Worm (Caenorhabditis elegans) whole organism, L1 larva: ENCODE measurements around the gene nlp-48.

Experiments used
- C04F5.9 ChIP-seq: sonication (generic microtip); optimal IDR thresholded peaks from 2 replicates; lab custom pipeline; 2016; ENCODE audit warnings: missing genetic modification characterization, missing compliant biosample characterization
- C16A3.4 ChIP-seq: fragments of 150-350 bp; optimal IDR thresholded peaks from 2 replicates; lab custom pipeline; 2014; ENCODE audit warnings: missing biosample characterization, missing genetic modification characterization
- F16B12.6 ChIP-seq: fragments of 150-350 bp; optimal IDR thresholded peaks from 2 replicates; lab custom pipeline; 2014; ENCODE audit warnings: missing biosample characterization, missing genetic modification characterization
- aha-1 ChIP-seq: fragments of 150-350 bp; optimal IDR thresholded peaks from 2 replicates; lab custom pipeline; 2014; ENCODE audit warnings: missing biosample characterization, missing genetic modification characterization
- aly-2 ChIP-seq: fragments of 150-350 bp; optimal IDR thresholded peaks from 2 replicates; lab custom pipeline; 2014; ENCODE audit warnings: missing biosample characterization, missing genetic modification characterization
- blmp-1 ChIP-seq: fragments of 150-350 bp; optimal IDR thresholded peaks from 2 replicates; lab custom pipeline; 2014; ENCODE audit warnings: missing biosample characterization, missing genetic modification characterization
- ceh-8 ChIP-seq: fragments of 200-800 bp; sonication (Bioruptor generic); optimal IDR thresholded peaks from 2 replicates; lab custom pipeline; 2018; ENCODE audit warnings: mild to moderate bottlenecking, missing genetic modification characterization, moderate library complexity, missing compliant biosample characterization
- ceh-82 ChIP-seq, 3 experiments: fragments of 150-350 bp in 1 of 3; sonication (generic microtip) in 2 of 3; optimal IDR thresholded peaks; 2 replicates each; lab custom pipeline; 2014 to 2017; ENCODE audit warnings: missing biosample characterization in 3 of 3, missing genetic modification characterization in 3 of 3
- ceh-90 ChIP-seq: sonication (generic microtip); optimal IDR thresholded peaks from 2 replicates; lab custom pipeline; 2016; ENCODE audit warnings: missing genetic modification characterization, missing compliant biosample characterization
- ces-1 ChIP-seq: fragments of 150-350 bp; optimal IDR thresholded peaks from 2 replicates; lab custom pipeline; 2014; ENCODE audit warnings: missing biosample characterization, missing genetic modification reagents, missing genetic modification characterization
- dpl-1 ChIP-seq, 3 experiments: fragments of 150-350 bp in 2 of 3; sonication (generic microtip) in 1 of 3; optimal IDR thresholded peaks; 2 replicates each; lab custom pipeline; 2014 to 2017; ENCODE audit warnings: missing biosample characterization in 3 of 3, missing genetic modification characterization in 3 of 3, missing genetic modification reagents in 3 of 3
- dsc-1 ChIP-seq: sonication (generic microtip); optimal IDR thresholded peaks from 2 replicates; lab custom pipeline; 2016; ENCODE audit warnings: mild to moderate bottlenecking, missing genetic modification characterization, missing compliant biosample characterization
- efl-1 ChIP-seq, 4 experiments: fragments of 150-350 bp; optimal IDR thresholded peaks in 3 of 4; peaks in 1 of 4; 1 replicate in 1 of 4; 2 replicates in 3 of 4; lab custom pipeline; 2014; ENCODE audit warnings: missing biosample characterization in 2 of 4, missing genetic modification characterization in 2 of 4, missing genetic modification reagents in 2 of 4
- elt-2 ChIP-seq: sonication (generic microtip); optimal IDR thresholded peaks from 2 replicates; lab custom pipeline; 2016; ENCODE audit warnings: missing genetic modification characterization, mild to moderate bottlenecking, inconsistent platforms, missing compliant biosample characterization, missing genetic modification reagents
- ets-5 ChIP-seq: fragments of 200-800 bp; sonication (Bioruptor generic); IDR thresholded peaks from 2 replicates; pipeline ENCODE4 v1.3.6; 2022; ENCODE audit warnings: missing genetic modification characterization, missing compliant biosample characterization
- fos-1 ChIP-seq: fragments of 150-350 bp; optimal IDR thresholded peaks from 2 replicates; lab custom pipeline; 2014; ENCODE audit warnings: missing biosample characterization, missing genetic modification characterization
- grh-1 ChIP-seq: fragments of 200-800 bp; sonication (Bioruptor generic); IDR thresholded peaks from 2 replicates; pipeline ENCODE4 v1.3.6; 2022; ENCODE audit warnings: missing genetic modification reagents, missing genetic modification characterization, missing compliant biosample characterization
- hlh-4 ChIP-seq: sonication (generic microtip); optimal IDR thresholded peaks from 2 replicates; lab custom pipeline; 2016; ENCODE audit warnings: mild to moderate bottlenecking, missing genetic modification characterization, missing compliant biosample characterization
- irx-1 ChIP-seq: sonication (generic microtip); optimal IDR thresholded peaks from 2 replicates; lab custom pipeline; 2016; ENCODE audit warnings: missing genetic modification characterization, missing compliant biosample characterization
- isw-1 ChIP-seq: fragments of 200-800 bp; sonication (Bioruptor generic); IDR thresholded peaks from 2 replicates; pipeline ENCODE4 v1.3.6; 2022; ENCODE audit warnings: missing genetic modification characterization, missing compliant biosample characterization
- jun-1 ChIP-seq: fragments of 150-350 bp; optimal IDR thresholded peaks from 2 replicates; lab custom pipeline; 2014; ENCODE audit warnings: missing biosample characterization, missing genetic modification reagents, missing genetic modification characterization
- lin-13 ChIP-seq: fragments of 150-350 bp; optimal IDR thresholded peaks from 2 replicates; lab custom pipeline; 2014; ENCODE audit warnings: missing biosample characterization, missing genetic modification reagents, missing genetic modification characterization
- lin-15B ChIP-seq: fragments of 150-350 bp; sonication (generic microtip); optimal IDR thresholded peaks from 3 replicates; lab custom pipeline; 2014; ENCODE audit warnings: missing biosample characterization, missing genetic modification characterization
- lin-35 ChIP-seq, 2 experiments: fragments of 150-350 bp; optimal IDR thresholded peaks; 2 replicates each; lab custom pipeline; 2014; ENCODE audit warnings: missing biosample characterization in 2 of 2, missing genetic modification characterization in 2 of 2, missing genetic modification reagents in 2 of 2
- lsy-2 ChIP-seq, 2 experiments: fragments of 150-350 bp; optimal IDR thresholded peaks; 2 replicates each; lab custom pipeline; 2014; ENCODE audit warnings: missing biosample characterization in 2 of 2, missing genetic modification characterization in 2 of 2
- mab-9 ChIP-seq: fragments of 200-800 bp; sonication (Bioruptor generic); IDR thresholded peaks from 2 replicates; pipeline ENCODE4 v1.3.6; 2022; ENCODE audit warnings: missing genetic modification reagents, missing genetic modification characterization, missing compliant biosample characterization
- mdl-1 ChIP-seq, 2 experiments: fragments of 150-350 bp; optimal IDR thresholded peaks; 2 replicates each; lab custom pipeline; 2014 to 2017; ENCODE audit warnings: missing biosample characterization in 2 of 2, missing genetic modification characterization in 2 of 2, inconsistent platforms in 1 of 2
- mep-1 ChIP-seq: fragments of 150-350 bp; optimal IDR thresholded peaks from 2 replicates; lab custom pipeline; 2014; ENCODE audit warnings: missing biosample characterization, missing genetic modification characterization
- nhr-19 ChIP-seq: fragments of 200-800 bp; sonication (Bioruptor generic); conservative IDR thresholded peaks from 2 replicates; pipeline ENCODE4 v1.3.6; 2022; ENCODE audit warnings: missing genetic modification characterization, missing compliant biosample characterization
- nhr-237 ChIP-seq: fragments of 150-350 bp; optimal IDR thresholded peaks from 2 replicates; lab custom pipeline; 2014; ENCODE audit warnings: missing biosample characterization, missing genetic modification characterization
- nhr-47 ChIP-seq: sonication (generic microtip); optimal IDR thresholded peaks from 2 replicates; lab custom pipeline; 2016; ENCODE audit warnings: mild to moderate bottlenecking, missing genetic modification characterization, moderate library complexity, missing compliant biosample characterization
- nhr-71 ChIP-seq: sonication (generic microtip); optimal IDR thresholded peaks from 2 replicates; lab custom pipeline; 2016; ENCODE audit warnings: mild to moderate bottlenecking, missing genetic modification characterization, moderate library complexity, missing compliant biosample characterization
- nhr-85 ChIP-seq: sonication (generic microtip); peaks from one replicate; lab custom pipeline; 2016; ENCODE audit warnings: missing genetic modification characterization, inconsistent platforms, missing compliant biosample characterization
- nhr-90 ChIP-seq: sonication (generic microtip); optimal IDR thresholded peaks from 2 replicates; lab custom pipeline; 2016; ENCODE audit warnings: mild to moderate bottlenecking, missing genetic modification characterization, missing compliant biosample characterization; ENCODE audit not compliant: poor library complexity
- rnt-1 ChIP-seq: sonication (generic microtip); optimal IDR thresholded peaks from 2 replicates; lab custom pipeline; 2016; ENCODE audit warnings: mild to moderate bottlenecking, missing genetic modification characterization, moderate library complexity, missing compliant biosample characterization
- skn-1 ChIP-seq: fragments of 150-350 bp; optimal IDR thresholded peaks from 2 replicates; lab custom pipeline; 2014; ENCODE audit warnings: missing biosample characterization, missing genetic modification characterization
- sox-4 ChIP-seq: sonication (generic microtip); optimal IDR thresholded peaks from 2 replicates; lab custom pipeline; 2016; ENCODE audit warnings: missing genetic modification characterization, missing compliant biosample characterization
- sptf-1 ChIP-seq: fragments of 150-350 bp; optimal IDR thresholded peaks from 2 replicates; lab custom pipeline; 2014; ENCODE audit warnings: missing biosample characterization, missing genetic modification characterization
- sup-37 ChIP-seq: fragments of 200-800 bp; sonication (Bioruptor generic); optimal IDR thresholded peaks from 2 replicates; lab custom pipeline; 2018; ENCODE audit warnings: mild to moderate bottlenecking, missing genetic modification characterization, missing compliant biosample characterization
- swsn-7 ChIP-seq: sonication (generic microtip); optimal IDR thresholded peaks from 2 replicates; lab custom pipeline; 2016; ENCODE audit warnings: missing genetic modification characterization, missing compliant biosample characterization
- tbx-2 ChIP-seq: sonication (generic microtip); optimal IDR thresholded peaks from 2 replicates; lab custom pipeline; 2016; ENCODE audit warnings: missing genetic modification characterization, missing compliant biosample characterization
- unc-130 ChIP-seq: fragments of 150-350 bp; optimal IDR thresholded peaks from 2 replicates; lab custom pipeline; 2017; ENCODE audit warnings: missing biosample characterization, missing genetic modification characterization, inconsistent platforms
- unc-86 ChIP-seq: sonication (generic microtip); optimal IDR thresholded peaks from 2 replicates; lab custom pipeline; 2016; ENCODE audit warnings: missing genetic modification characterization, missing compliant biosample characterization
- vab-15 ChIP-seq: sonication (generic microtip); optimal IDR thresholded peaks from 2 replicates; lab custom pipeline; 2017; ENCODE audit warnings: missing genotype, mild to moderate bottlenecking, missing genetic modification characterization, missing compliant biosample characterization
- zag-1 ChIP-seq: fragments of 150-350 bp; optimal IDR thresholded peaks from 2 replicates; lab custom pipeline; 2014; ENCODE audit warnings: missing biosample characterization, missing genetic modification characterization
- ztf-11 ChIP-seq, 2 experiments: sonication (generic microtip); optimal IDR thresholded peaks; 2 replicates each; lab custom pipeline; 2016 to 2017; ENCODE audit warnings: missing genetic modification characterization in 2 of 2, missing biosample characterization in 1 of 2, missing compliant biosample characterization in 1 of 2
- ztf-4 ChIP-seq: fragments of 150-350 bp; optimal IDR thresholded peaks from 2 replicates; lab custom pipeline; 2014; ENCODE audit warnings: missing biosample characterization, missing genetic modification characterization

Gene nlp-48

DNA sequence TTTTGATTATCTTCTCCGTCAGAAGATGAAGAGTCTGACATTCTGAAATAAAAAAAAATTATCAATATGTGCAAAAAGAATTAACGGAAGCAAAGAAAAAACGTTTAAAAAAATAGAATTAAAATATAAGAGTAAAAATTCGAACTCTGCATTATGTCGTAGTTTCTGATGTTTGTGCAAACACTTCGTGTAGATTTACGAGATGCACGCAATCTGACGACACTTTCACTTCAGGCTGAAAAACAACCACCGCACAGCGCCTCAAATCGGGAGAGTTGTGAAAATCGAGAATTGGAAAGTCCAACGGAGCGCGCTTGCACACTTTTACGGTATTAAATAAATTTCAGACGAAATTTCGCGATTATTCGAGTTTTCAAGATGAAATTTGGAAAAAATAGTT is 5.7 kb upstream of the nlp-48 start, which contains the start of gene T26G10.1 (continued):
- no peak for TF ChIP-seq nhr-237 (tag; lab: Kevin White, UChicago)
- TF ChIP-seq ztf-11 (tag; optimal IDR thresholded peaks at IDR 0.05; lab: Kevin White, UChicago), result peak in 1 of 2 experiments; percentile 38
- peak; percentile 75 for TF ChIP-seq dsc-1
- TF ChIP-seq ces-1 (GFP tag; lab: Kevin White, UChicago), result no peak
- TF ChIP-seq jun-1 (tag; lab: Kevin White, UChicago), result peak; percentile 54
- TF ChIP-seq grh-1 (GFP tag; lab: Robert Waterston, UW), result peak; percentile 68
- TF ChIP-seq ceh-8 (GFP tag; lab: Kevin White, UChicago), result peak; percentile 71
- TF ChIP-seq, all 84 proteins: peak for 48

DNA sequence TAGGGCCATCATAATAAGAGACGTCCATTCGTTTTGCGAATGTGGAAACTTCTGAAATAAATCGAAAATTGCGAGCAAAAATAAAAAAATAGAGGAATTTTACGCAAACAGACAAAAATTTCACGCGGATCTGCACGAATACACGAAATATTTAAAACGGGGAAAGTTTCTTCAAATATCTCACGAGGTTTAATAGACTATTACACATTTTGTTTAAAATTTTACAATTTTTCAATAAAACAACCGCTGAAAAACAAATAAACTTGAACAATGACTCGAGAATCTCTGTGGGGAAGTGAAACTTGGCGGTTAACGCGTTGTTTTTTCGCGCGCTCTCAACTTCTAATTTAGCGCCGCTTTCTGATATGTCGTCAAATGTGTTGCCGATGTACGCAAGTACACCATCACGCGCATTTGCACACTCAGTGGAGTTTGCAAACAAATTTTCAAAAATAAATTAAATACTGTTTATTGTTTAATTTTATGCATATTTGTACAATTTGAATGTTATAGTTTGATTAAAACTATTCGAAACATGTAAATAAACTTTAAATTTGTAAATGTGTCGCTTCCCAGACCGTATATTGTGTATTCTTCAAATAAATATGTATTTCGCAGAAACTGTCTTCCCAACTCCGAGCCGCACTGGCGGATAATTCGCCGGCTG is 7.7 kb downstream of the nlp-48 start, which contains the start of the genes gpr-2 and rgr-1:
Gene gpr-2 (minus strand): TSS at position 51 of the 667 bp plus-strand sequence.
Gene rgr-1 (plus strand): TSS at position 617 of the 667 bp plus-strand sequence.
- TF ChIP-seq efl-1 (optimal IDR thresholded peaks at IDR 0.05; lab: Kevin White, UChicago), result peak; percentile 59 to 88
- TF ChIP-seq efl-1 (GFP tag; optimal IDR thresholded peaks at IDR 0.05 in 1 of 2; lab: Kevin White, UChicago), result peak; percentile 88 to 99
- peak; percentile 26 for TF ChIP-seq dsc-1
- TF ChIP-seq lin-35 (GFP tag; optimal IDR thresholded peaks at IDR 0.05; lab: Kevin White, UChicago), result peak; percentile 85 to 94
- no peak for TF ChIP-seq ceh-8 (GFP tag; lab: Kevin White, UChicago)
- TF ChIP-seq nhr-237 (tag; lab: Kevin White, UChicago), result no peak
- TF ChIP-seq rnt-1 (tag; lab: Kevin White, UChicago), result peak; percentile 57
- peak; percentile 73 for TF ChIP-seq nhr-85 (tag; lab: Kevin White, UChicago)
- peak; percentile 4 for TF ChIP-seq irx-1 (tag; lab: Kevin White, UChicago)
- TF ChIP-seq swsn-7 (tag; lab: Kevin White, UChicago), result peak; percentile 40
- TF ChIP-seq mdl-1 (tag; optimal IDR thresholded peaks at IDR 0.05; lab: Kevin White, UChicago), result peak in 1 of 2 experiments; percentile 23
- peak; percentile 49 for TF ChIP-seq nhr-19 (GFP tag; lab: Robert Waterston, UW)
- peak; percentile 77 to 90 (median 87) for TF ChIP-seq dpl-1 (GFP tag; optimal IDR thresholded peaks at IDR 0.05; lab: Kevin White, UChicago)
- no peak for TF ChIP-seq aha-1
- no peak for TF ChIP-seq sox-4 (tag; lab: Kevin White, UChicago)
- TF ChIP-seq unc-86, result no peak
- TF ChIP-seq nhr-71 (tag; lab: Kevin White, UChicago), result peak; percentile 37
- peak; percentile 90 for TF ChIP-seq F16B12.6
- TF ChIP-seq blmp-1, result peak; percentile 52
- peak; percentile 23 for TF ChIP-seq lin-15B (tag; lab: Kevin White, UChicago)
- no peak for TF ChIP-seq lin-13 (GFP tag; lab: Kevin White, UChicago)
- TF ChIP-seq unc-130, result peak; percentile 61
- peak; percentile 29 for TF ChIP-seq mep-1 (tag; lab: Kevin White, UChicago)
- peak in 2 of 3 experiments; percentile 27 to 46 for TF ChIP-seq ceh-82 (tag; optimal IDR thresholded peaks at IDR 0.05; lab: Kevin White, UChicago)
- peak; percentile 11; the same call in 1 of the 2 replicates for TF ChIP-seq isw-1 (GFP tag; lab: Robert Waterston, UW)
- TF ChIP-seq ets-5 (GFP tag; lab: Robert Waterston, UW), result no peak
- peak; percentile 23 for TF ChIP-seq C04F5.9 (tag; lab: Kevin White, UChicago)
- TF ChIP-seq nhr-47, result peak; percentile 65
- no peak for TF ChIP-seq aly-2 (tag; lab: Kevin White, UChicago)
- peak; percentile 56 to 72 for TF ChIP-seq lsy-2 (tag; optimal IDR thresholded peaks at IDR 0.05; lab: Kevin White, UChicago)

DNA sequence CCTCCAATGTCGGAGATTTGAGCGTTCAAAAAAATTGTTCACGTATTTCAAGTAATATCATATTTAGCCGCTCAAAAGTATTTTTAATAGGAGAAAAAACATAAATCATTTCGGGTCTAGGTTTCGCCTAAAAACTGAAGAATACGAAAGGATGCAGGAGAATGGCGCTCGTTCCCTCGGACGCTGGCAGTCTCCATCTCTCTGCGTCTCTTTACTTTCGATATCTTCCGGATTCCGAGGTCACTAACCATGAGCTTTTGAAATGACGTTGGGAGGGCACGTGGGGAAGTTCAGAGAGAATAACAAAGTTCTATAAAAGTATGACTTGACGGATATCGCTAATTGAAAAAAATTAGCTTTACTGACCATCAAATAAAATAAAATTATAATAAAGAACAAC is 10.0 kb downstream of the nlp-48 start:
- TF ChIP-seq skn-1 (tag; lab: Kevin White, UChicago), result no peak
- no peak for TF ChIP-seq isw-1 (GFP tag; lab: Robert Waterston, UW)
- TF ChIP-seq mdl-1 (tag; optimal IDR thresholded peaks at IDR 0.05; lab: Kevin White, UChicago), result peak in 1 of 2 experiments; percentile 49
- TF ChIP-seq dsc-1, result no peak
- no peak for TF ChIP-seq sptf-1 (tag; lab: Kevin White, UChicago)
- TF ChIP-seq vab-15 (tag; lab: Kevin White, UChicago), result no peak
- no peak for TF ChIP-seq unc-130
- TF ChIP-seq ztf-4 (tag; lab: Kevin White, UChicago), result no peak
- TF ChIP-seq zag-1 (tag; lab: Kevin White, UChicago), result no peak
- no peak for TF ChIP-seq elt-2 (tag; lab: Kevin White, UChicago)
- TF ChIP-seq jun-1 (tag; lab: Kevin White, UChicago), result no peak
- TF ChIP-seq ceh-90, result no peak
- TF ChIP-seq dpl-1 (GFP tag; optimal IDR thresholded peaks at IDR 0.05; lab: Kevin White, UChicago), result peak in 2 of 3 experiments; percentile 9 to 46
- TF ChIP-seq tbx-2 (tag; lab: Kevin White, UChicago), result no peak
- no peak for TF ChIP-seq fos-1 (tag; lab: Kevin White, UChicago)
- peak; percentile 17 for TF ChIP-seq nhr-47
- peak; percentile 70 for TF ChIP-seq blmp-1
- TF ChIP-seq C16A3.4 (tag; lab: Kevin White, UChicago), result no peak
- no peak for TF ChIP-seq hlh-4 (tag; lab: Kevin White, UChicago)
- TF ChIP-seq sup-37 (GFP tag; lab: Kevin White, UChicago), result no peak
- no peak for TF ChIP-seq lin-13 (GFP tag; lab: Kevin White, UChicago)
- no peak for TF ChIP-seq mab-9 (GFP tag; lab: Robert Waterston, UW)
- TF ChIP-seq nhr-90 (tag; lab: Kevin White, UChicago), result no peak
